Fruit fly (Drosophila melanogaster) S2 (cell line): ENCODE results near the gene CG17572.

Experiments used
- CG8478 ChIP-seq: fragments of >200 bp; optimal IDR thresholded peaks from 2 replicates; lab custom pipeline; 2018
- CTCF ChIP-seq, 2 experiments: fragments of >200 bp; optimal IDR thresholded peaks; 2 replicates each; lab custom pipeline; 2018

dm6 chr2L:19101744-19102143 lies 27.8 kb upstream of the CG17572 start, which contains the start of the genes CG17344 and CG43731:
- TF ChIP-seq CTCF (optimal IDR thresholded peaks at IDR 0.05; lab: Kevin White, UChicago) = no peak
- no peak for TF ChIP-seq CG8478 (lab: Kevin White, UChicago)
